Worm (Caenorhabditis elegans) whole organism, L3 larva: ENCODE results near the gene pgm-2.

Experiments
- R02D3.7 ChIP-seq: fragments of 150-350 bp; optimal IDR thresholded peaks from 2 replicates; lab custom pipeline; 2014; ENCODE audit warnings: missing biosample characterization, missing genetic modification characterization
- aly-2 ChIP-seq: fragments of 150-350 bp; optimal IDR thresholded peaks from 2 replicates; lab custom pipeline; 2014; ENCODE audit warnings: missing biosample characterization, missing genetic modification characterization
- ama-1 ChIP-seq: fragments of 150-350 bp; optimal IDR thresholded peaks from 2 replicates; lab custom pipeline; 2018
- ceh-82 ChIP-seq: fragments of 150-350 bp; optimal IDR thresholded peaks from 2 replicates; lab custom pipeline; 2014; ENCODE audit warnings: missing biosample characterization, missing genetic modification characterization
- ceh-9 ChIP-seq: sonication (generic microtip); optimal IDR thresholded peaks from 2 replicates; lab custom pipeline; 2018; ENCODE audit warnings: missing biosample characterization, missing genetic modification characterization
- elt-2 ChIP-seq: sonication (generic microtip); optimal IDR thresholded peaks from 2 replicates; lab custom pipeline; 2016; ENCODE audit warnings: missing genetic modification reagents, mild to moderate bottlenecking, missing genetic modification characterization, missing compliant biosample characterization
- lin-15B ChIP-seq: fragments of 150-350 bp; optimal IDR thresholded peaks from 2 replicates; lab custom pipeline; 2014; ENCODE audit warnings: missing biosample characterization, missing genetic modification characterization
- lin-39 ChIP-seq: fragments of 150-350 bp; optimal IDR thresholded peaks from 2 replicates; lab custom pipeline; 2018; ENCODE audit warnings: missing biosample characterization, missing genetic modification reagents, missing genetic modification characterization
- nhr-11 ChIP-seq: fragments of 150-350 bp; optimal IDR thresholded peaks from 2 replicates; lab custom pipeline; 2014; ENCODE audit warnings: missing biosample characterization, missing genetic modification characterization
- skn-1 ChIP-seq: fragments of 150-350 bp; optimal IDR thresholded peaks from 2 replicates; lab custom pipeline; 2014; ENCODE audit warnings: missing biosample characterization, missing genetic modification characterization
- snpc-4 ChIP-seq: fragments of 150-350 bp; optimal IDR thresholded peaks from 2 replicates; lab custom pipeline; 2014; ENCODE audit warnings: missing biosample characterization, missing genetic modification characterization
- unc-39 ChIP-seq: sonication (generic microtip); optimal IDR thresholded peaks from 4 replicates; lab custom pipeline; 2017; ENCODE audit warnings: missing biosample characterization, missing genetic modification characterization
- ztf-11 ChIP-seq: fragments of 150-350 bp; optimal IDR thresholded peaks from 2 replicates; lab custom pipeline; 2014; ENCODE audit warnings: missing biosample characterization, missing genetic modification characterization

DNA sequence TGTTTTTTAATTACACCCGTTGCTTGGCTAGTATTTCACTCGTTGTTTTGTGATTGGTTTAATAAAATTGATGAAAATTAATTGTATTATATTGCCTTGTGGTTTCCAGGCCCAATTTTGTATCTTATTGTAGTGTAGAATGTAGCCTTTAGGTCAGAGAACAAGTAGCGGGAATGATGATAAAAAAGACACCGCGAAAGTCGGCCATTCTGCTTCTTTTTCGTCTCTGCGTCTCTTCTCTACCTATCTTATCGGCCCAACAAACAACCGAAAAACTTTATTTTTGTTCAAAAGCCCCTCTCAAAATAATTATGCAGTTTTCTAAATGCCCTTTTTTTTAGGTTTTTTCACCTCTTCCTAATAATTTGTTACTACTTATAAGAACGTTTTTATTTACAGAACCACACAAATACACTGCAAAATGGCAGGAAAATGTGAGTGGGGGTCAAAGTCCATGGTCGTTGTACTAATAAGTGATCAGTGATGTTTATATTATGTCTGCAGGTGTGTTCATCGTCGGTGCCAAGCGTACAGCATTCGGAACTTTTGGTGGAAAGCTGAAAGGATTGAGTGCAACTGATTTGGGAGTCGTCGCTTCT is 45.5 kb downstream of the pgm-2 start, which contains the start of gene acaa-2:
- TF ChIP-seq lin-15B (peak; percentile 0), ama-1 (lab: Kevin White, UChicago) (no peak), skn-1 (peak; percentile 93), unc-39 (no peak), aly-2 (tag; lab: Kevin White, UChicago) (no peak), elt-2 (tag; lab: Kevin White, UChicago) (peak; percentile 56), R02D3.7 (tag; lab: Kevin White, UChicago) (no peak), nhr-11 (tag; lab: Kevin White, UChicago) (no peak), ceh-82 (tag; lab: Kevin White, UChicago) (no peak), ceh-9 (tag; lab: Kevin White, UChicago) (no peak), ztf-11 (tag; lab: Kevin White, UChicago) (no peak), snpc-4 (tag; lab: Kevin White, UChicago) (no peak), lin-39 (no peak)
